Fruit fly (Drosophila melanogaster) whole organism, embryonic: ENCODE data around the gene CG44139.

Experiments used
- CG10209 ChIP-seq: fragments of 200-800 bp; sonication (Bioruptor generic); optimal IDR thresholded peaks from 3 replicates; lab custom pipeline; 2017; ENCODE audit warnings: missing biosample characterization, mild to moderate bottlenecking, missing genetic modification characterization, missing genetic modification reagents
- CG10654 ChIP-seq: fragments of 200-800 bp; sonication (Bioruptor generic); optimal IDR thresholded peaks from 2 replicates; lab custom pipeline; 2016; ENCODE audit warnings: missing biosample characterization, missing genetic modification characterization
- CG11247 ChIP-seq: fragments of 200-800 bp; sonication (Bioruptor generic); IDR thresholded peaks from 2 replicates; pipeline ENCODE4 v1.3.6; 2022; ENCODE audit warnings: missing biosample characterization, missing genetic modification characterization
- CG11504 ChIP-seq: fragments of 200-800 bp; sonication (Bioruptor generic); optimal IDR thresholded peaks from 3 replicates; lab custom pipeline; 2019; ENCODE audit warnings: missing biosample characterization, mild to moderate bottlenecking, missing genetic modification characterization, moderate library complexity
- CG11696 ChIP-seq: fragments of 200-800 bp; sonication (Bioruptor generic); IDR thresholded peaks from 2 replicates; pipeline ENCODE4 v1.3.6; 2022; ENCODE audit warnings: missing biosample characterization, missing genetic modification characterization
- CG13775 ChIP-seq: fragments of 200-800 bp; sonication (Bioruptor generic); optimal IDR thresholded peaks from 3 replicates; lab custom pipeline; 2017; ENCODE audit warnings: missing biosample characterization, mild to moderate bottlenecking, missing genetic modification characterization
- CG1529 ChIP-seq: fragments of 200-800 bp; sonication (Bioruptor generic); optimal IDR thresholded peaks from 3 replicates; lab custom pipeline; 2018; ENCODE audit warnings: missing biosample characterization, missing genetic modification characterization
- CG15601 ChIP-seq: fragments of 200-800 bp; sonication (Bioruptor generic); optimal IDR thresholded peaks from 3 replicates; lab custom pipeline; 2019; ENCODE audit warnings: missing biosample characterization, mild to moderate bottlenecking, missing genetic modification characterization, moderate library complexity
- CG16813 ChIP-seq: fragments of 200-800 bp; sonication (Bioruptor generic); IDR thresholded peaks from 3 replicates; pipeline ENCODE4 v1.3.6; 2022; ENCODE audit warnings: missing biosample characterization, missing genetic modification characterization; ENCODE audit not compliant: partially characterized antibody
- CG17186 ChIP-seq: fragments of 200-800 bp; sonication (Bioruptor generic); optimal IDR thresholded peaks from 3 replicates; lab custom pipeline; 2017; ENCODE audit warnings: missing biosample characterization, missing genetic modification reagents, missing genetic modification characterization
- CG30020 ChIP-seq: fragments of 200-800 bp; optimal IDR thresholded peaks from 2 replicates; lab custom pipeline; 2019; ENCODE audit warnings: missing biosample characterization, mild to moderate bottlenecking, missing genetic modification characterization, moderate library complexity
- CG30403 ChIP-seq: fragments of 200-800 bp; sonication (Bioruptor generic); optimal IDR thresholded peaks from 3 replicates; lab custom pipeline; 2016; ENCODE audit warnings: missing biosample characterization, missing genetic modification characterization
- CG3995 ChIP-seq: fragments of 200-800 bp; sonication (Bioruptor generic); optimal IDR thresholded peaks from 3 replicates; lab custom pipeline; 2016; ENCODE audit warnings: missing biosample characterization, missing genetic modification characterization
- CG7745 ChIP-seq: fragments of 200-800 bp; sonication (Bioruptor generic); optimal IDR thresholded peaks from 2 replicates; lab custom pipeline; 2018; ENCODE audit warnings: missing biosample characterization, mild to moderate bottlenecking, missing genetic modification characterization, moderate library complexity
- CoRest ChIP-seq: fragments of 200-800 bp; sonication (Bioruptor generic); optimal IDR thresholded peaks from 3 replicates; lab custom pipeline; 2018; ENCODE audit warnings: missing biosample characterization, mild to moderate bottlenecking, missing genetic modification characterization, moderate library complexity
- CrebB ChIP-seq: fragments of 200-800 bp; sonication (Bioruptor generic); optimal IDR thresholded peaks from 3 replicates; lab custom pipeline; 2018; ENCODE audit warnings: missing biosample characterization, mild to moderate bottlenecking, missing genetic modification characterization
- Dek ChIP-seq: fragments of 200-800 bp; sonication (Bioruptor generic); optimal IDR thresholded peaks from 3 replicates; lab custom pipeline; 2019; ENCODE audit warnings: missing biosample characterization, mild to moderate bottlenecking, missing genetic modification characterization, moderate library complexity
- E2f1 ChIP-seq: fragments of 200-800 bp; sonication (Bioruptor generic); IDR thresholded peaks from 2 replicates; pipeline ENCODE4 v1.3.6; 2022; ENCODE audit warnings: missing biosample characterization, missing genetic modification characterization
- Ets65A ChIP-seq: fragments of 200-800 bp; sonication (Bioruptor generic); peaks from one replicate; lab custom pipeline; 2016; ENCODE audit warnings: missing biosample characterization, missing genetic modification characterization
- Hey ChIP-seq: fragments of 200-800 bp; sonication (Bioruptor generic); optimal IDR thresholded peaks from 3 replicates; lab custom pipeline; 2018; ENCODE audit warnings: missing biosample characterization, mild to moderate bottlenecking, missing genetic modification characterization
- Nf-YC ChIP-seq: fragments of 200-800 bp; optimal IDR thresholded peaks from 3 replicates; lab custom pipeline; 2019; ENCODE audit warnings: missing biosample characterization, mild to moderate bottlenecking, missing genetic modification characterization, moderate library complexity
- Oli ChIP-seq: fragments of 200-800 bp; sonication (Bioruptor generic); optimal IDR thresholded peaks from 2 replicates; lab custom pipeline; 2018; ENCODE audit warnings: missing biosample characterization, mild to moderate bottlenecking, missing genetic modification characterization, moderate library complexity
- Sry-δ ChIP-seq: fragments of 200-800 bp; sonication (Bioruptor generic); optimal IDR thresholded peaks from 2 replicates; lab custom pipeline; 2016; ENCODE audit warnings: missing biosample characterization, missing genetic modification characterization
- Stat92E ChIP-seq, 3 experiments: fragments of >200 bp in 2 of 3; fragments of 200-800 bp in 1 of 3; sonication (Bioruptor generic) in 1 of 3; optimal IDR thresholded peaks; 2 replicates each; lab custom pipeline; 2017 to 2019; ENCODE audit warnings: missing biosample characterization in 3 of 3, missing genetic modification characterization in 3 of 3, mild to moderate bottlenecking in 1 of 3, moderate library complexity in 1 of 3
- ato ChIP-seq: fragments of 200-800 bp; sonication (Bioruptor generic); IDR thresholded peaks from 2 replicates; pipeline ENCODE4 v1.3.6; 2022; ENCODE audit warnings: missing biosample characterization, missing genetic modification characterization; ENCODE audit not compliant: partially characterized antibody
- bowl ChIP-seq: fragments of 200-800 bp; sonication (Bioruptor generic); IDR thresholded peaks from 2 replicates; pipeline ENCODE4 v1.3.6; 2022; ENCODE audit warnings: missing biosample characterization, missing genetic modification characterization
- dpn ChIP-seq, 2 experiments: fragments of 200-800 bp; sonication (Bioruptor generic); optimal IDR thresholded peaks; 3 replicates each; lab custom pipeline; 2016; ENCODE audit warnings: missing biosample characterization in 2 of 2, missing genetic modification characterization in 2 of 2
- ftz-f1 ChIP-seq: fragments of 200-800 bp; sonication (Bioruptor generic); optimal IDR thresholded peaks from 2 replicates; lab custom pipeline; 2016; ENCODE audit warnings: missing biosample characterization, missing genetic modification characterization
- gce ChIP-seq: fragments of 200-800 bp; sonication (Bioruptor generic); IDR thresholded peaks from 3 replicates; pipeline ENCODE4 v1.3.6; 2022; ENCODE audit warnings: missing biosample characterization, missing genetic modification characterization
- ham ChIP-seq: fragments of 200-800 bp; sonication (Bioruptor generic); IDR thresholded peaks from 2 replicates; pipeline ENCODE4 v1.3.6; 2022; ENCODE audit warnings: missing biosample characterization, missing genetic modification characterization
- hbn ChIP-seq: fragments of 200-800 bp; sonication (Bioruptor generic); IDR thresholded peaks from 2 replicates; pipeline ENCODE4 v1.3.6; 2022; ENCODE audit warnings: missing biosample characterization, missing genetic modification characterization; ENCODE audit not compliant: partially characterized antibody
- jigr1 ChIP-seq: fragments of 200-800 bp; sonication (Bioruptor generic); IDR thresholded peaks from 3 replicates; pipeline ENCODE4 v1.3.6; 2022; ENCODE audit warnings: missing biosample characterization, missing genetic modification characterization
- kay ChIP-seq: fragments of 200-800 bp; sonication (Bioruptor generic); optimal IDR thresholded peaks from 2 replicates; lab custom pipeline; 2016; ENCODE audit warnings: missing biosample characterization, missing genetic modification characterization
- lilli ChIP-seq: fragments of 200-800 bp; sonication (Bioruptor generic); optimal IDR thresholded peaks from 3 replicates; lab custom pipeline; 2016; ENCODE audit warnings: missing biosample characterization, missing genetic modification characterization
- lov ChIP-seq, 2 experiments: fragments of 200-800 bp in 1 of 2; fragments of >200 bp in 1 of 2; sonication (Bioruptor generic) in 1 of 2; IDR thresholded peaks in 1 of 2; optimal IDR thresholded peaks in 1 of 2; 2 replicates in 1 of 2; 3 replicates in 1 of 2; pipeline versions ENCODE4 v1.3.6 to Lab custom; 2017 to 2022; ENCODE audit warnings: missing biosample characterization in 1 of 2, missing genetic modification characterization in 1 of 2
- nmo ChIP-seq: fragments of 200-800 bp; sonication (Bioruptor generic); optimal IDR thresholded peaks from 2 replicates; lab custom pipeline; 2018; ENCODE audit warnings: missing biosample characterization, mild to moderate bottlenecking, missing genetic modification characterization, moderate library complexity
- nom ChIP-seq: fragments of 200-800 bp; sonication (Bioruptor generic); optimal IDR thresholded peaks from 2 replicates; lab custom pipeline; 2017; ENCODE audit warnings: missing biosample characterization, missing genetic modification characterization, mild to moderate bottlenecking, moderate library complexity, missing genetic modification reagents
- oc ChIP-seq: fragments of 200-800 bp; sonication (Bioruptor generic); optimal IDR thresholded peaks from 2 replicates; lab custom pipeline; 2018; ENCODE audit warnings: missing biosample characterization, mild to moderate bottlenecking, missing genetic modification characterization, moderate library complexity
- otp ChIP-seq: fragments of 200-800 bp; sonication (Bioruptor generic); IDR thresholded peaks from 3 replicates; pipeline ENCODE4, ENCODE4 v1.3.6; 2022; ENCODE audit warnings: missing biosample characterization, missing genetic modification characterization
- pan ChIP-seq, 4 experiments: fragments of >200 bp in 3 of 4; fragments of 200-800 bp in 1 of 4; sonication (Bioruptor generic) in 1 of 4; optimal IDR thresholded peaks in 3 of 4; IDR thresholded peaks in 1 of 4; 2 replicates each; pipeline versions ENCODE4 v1.3.6 to Lab custom; 2017 to 2022; ENCODE audit warnings: missing biosample characterization in 2 of 4, missing genetic modification characterization in 2 of 4, mixed read lengths in 1 of 4
- sd ChIP-seq: fragments of 200-800 bp; sonication (Bioruptor generic); optimal IDR thresholded peaks from 3 replicates; lab custom pipeline; 2018; ENCODE audit warnings: missing biosample characterization, mild to moderate bottlenecking, missing genetic modification characterization, moderate library complexity
- tap ChIP-seq: fragments of 200-800 bp; optimal IDR thresholded peaks from 3 replicates; lab custom pipeline; 2019; ENCODE audit warnings: missing biosample characterization, mild to moderate bottlenecking, missing genetic modification characterization, moderate library complexity
- twi ChIP-seq: fragments of 200-800 bp; optimal IDR thresholded peaks from 2 replicates; lab custom pipeline; 2019; ENCODE audit warnings: missing biosample characterization, mild to moderate bottlenecking, missing genetic modification characterization, moderate library complexity
- zen2 ChIP-seq: fragments of 200-800 bp; sonication (Bioruptor generic); IDR thresholded peaks from 3 replicates; pipeline ENCODE4 v1.3.6; 2022; ENCODE audit warnings: missing biosample characterization, missing genetic modification characterization; ENCODE audit not compliant: partially characterized antibody
- zfh1 ChIP-seq: fragments of 200-800 bp; sonication (Bioruptor generic); IDR thresholded peaks from 3 replicates; pipeline ENCODE4 v1.3.6; 2022; ENCODE audit warnings: missing biosample characterization, missing genetic modification characterization

CG44139 gene

dm6 chr2L:2420490-2420889 is 4.1 kb upstream of the CG44139 start, which contains the start of gene CG9886 (continued):
- TF ChIP-seq CG10654, result peak; percentile 41
- peak; percentile 62; the same call in 2 of the 3 replicates for TF ChIP-seq zfh1
- TF ChIP-seq CG7745, result no peak
- TF ChIP-seq dpn (GFP tag; optimal IDR thresholded peaks at IDR 0.05; lab: Kevin White, UChicago), result peak; percentile 24 to 50
- TF ChIP-seq pan (optimal IDR thresholded peaks at IDR 0.05; lab: Kevin White, UChicago), result no peak
- peak in 1 of 2 experiments; percentile 78 for TF ChIP-seq pan (GFP tag; optimal IDR thresholded peaks at IDR 0.05 in 1 of 2, IDR thresholded peaks at IDR 0.05 in 1 of 2)
- TF ChIP-seq kay (GFP tag; lab: Kevin White, UChicago), result peak; percentile 42
- peak; percentile 57 for TF ChIP-seq Dek (tag; lab: Kevin White, UChicago)
- peak; percentile 72 for TF ChIP-seq CG15601 (tag; lab: Kevin White, UChicago)
- peak; percentile 60 for TF ChIP-seq Nf-YC (tag; lab: Kevin White, UChicago)
- TF ChIP-seq jigr1 (GFP tag; lab: Robert Waterston, UW), result no peak
- TF ChIP-seq CG11696, result peak; percentile 24; the same call in 1 of the 2 replicates
- TF ChIP-seq lov (optimal IDR thresholded peaks at IDR 0.05; lab: Kevin White, UChicago), result no peak
- no peak for TF ChIP-seq lov (GFP tag; IDR thresholded peaks at IDR 0.05; lab: Robert Waterston, UW)
- TF ChIP-seq CG30403 (GFP tag; lab: Kevin White, UChicago), result peak; percentile 77
- TF ChIP-seq CG13775 (GFP tag; lab: Kevin White, UChicago), result peak; percentile 67
- no peak for TF ChIP-seq bowl (GFP tag; lab: Robert Waterston, UW)
- peak; percentile 43 for TF ChIP-seq E2f1
- peak; percentile 82 for TF ChIP-seq CoRest (tag; lab: Kevin White, UChicago)
- TF ChIP-seq CG10209, result peak; percentile 53
- TF ChIP-seq, all 482 proteins: peak for 227

dm6 chr2L:2425652-2426192 is 1.1 kb downstream of the CG44139 start:
- TF ChIP-seq lilli (GFP tag; lab: Kevin White, UChicago) (no peak), Oli (tag; lab: Kevin White, UChicago) (no peak), gce (no peak), Stat92E (GFP tag; optimal IDR thresholded peaks at IDR 0.05; lab: Kevin White, UChicago) (no peak), twi (tag; lab: Kevin White, UChicago) (no peak), CG16813 (GFP tag; lab: Robert Waterston, UW) (no peak), nom (GFP tag; lab: Kevin White, UChicago) (peak; percentile 10), CoRest (tag; lab: Kevin White, UChicago) (no peak), ham (GFP tag; lab: Robert Waterston, UW) (no peak), CG10654 (no peak), Ets65A (GFP tag; lab: Kevin White, UChicago) (peak; percentile 37), nmo (no peak), Sry-δ (GFP tag; lab: Kevin White, UChicago) (no peak)

- TF ChIP-seq CrebB (tag; lab: Kevin White, UChicago), result no peak
- TF ChIP-seq CG11247 (GFP tag; lab: Robert Waterston, UW), result no peak
- no peak for TF ChIP-seq ato (GFP tag; lab: Robert Waterston, UW)
- TF ChIP-seq oc, result peak; percentile 4
- TF ChIP-seq sd (tag; lab: Kevin White, UChicago), result peak; percentile 56
- no peak for TF ChIP-seq zen2 (GFP tag; lab: Robert Waterston, UW)
- no peak for TF ChIP-seq Hey
- TF ChIP-seq jigr1 (GFP tag; lab: Robert Waterston, UW), result no peak
- TF ChIP-seq CG30020 (tag; lab: Kevin White, UChicago), result no peak
- peak; percentile 81 for TF ChIP-seq CG11504 (tag; lab: Kevin White, UChicago)
- TF ChIP-seq otp (GFP tag; lab: Robert Waterston, UW), result peak; percentile 54; the same call in 1 of the 3 replicates
- TF ChIP-seq CG3995 (GFP tag; lab: Kevin White, UChicago), result no peak
- TF ChIP-seq tap, result peak; percentile 53
- TF ChIP-seq hbn (GFP tag; lab: Robert Waterston, UW), result no peak
- TF ChIP-seq ftz-f1, result no peak
- no peak for TF ChIP-seq CG17186 (GFP tag; lab: Kevin White, UChicago)
- TF ChIP-seq CG1529 (GFP tag; lab: Kevin White, UChicago), result peak; percentile 38
Observed at dm6 chr2L:2426444-2427188, 2.0 kb downstream of the CG44139 start.
